Fruit fly (Drosophila melanogaster) whole organism, embryonic: Measurements from ENCODE around the gene CG13297.

ENCODE experiments used
- BtbVII ChIP-seq: fragments of 200-800 bp; sonication (Bioruptor generic); optimal IDR thresholded peaks from 3 replicates; lab custom pipeline; 2017; ENCODE audit warnings: missing biosample characterization, mild to moderate bottlenecking, missing genetic modification characterization
- CG10979 ChIP-seq: fragments of 200-800 bp; sonication (Bioruptor generic); optimal IDR thresholded peaks from 2 replicates; lab custom pipeline; 2018; ENCODE audit warnings: missing biosample characterization, mild to moderate bottlenecking, missing genetic modification characterization, moderate library complexity
- CG12391 ChIP-seq: fragments of 200-800 bp; sonication (Bioruptor generic); optimal IDR thresholded peaks from 3 replicates; lab custom pipeline; 2018; ENCODE audit warnings: missing biosample characterization, mild to moderate bottlenecking, missing genetic modification characterization, moderate library complexity
- CG14710 ChIP-seq: fragments of 200-800 bp; sonication (Bioruptor generic); optimal IDR thresholded peaks from 3 replicates; lab custom pipeline; 2019; ENCODE audit warnings: missing biosample characterization, mild to moderate bottlenecking, missing genetic modification characterization, moderate library complexity
- CG16863 ChIP-seq: fragments of 200-800 bp; sonication (Bioruptor generic); optimal IDR thresholded peaks from 3 replicates; lab custom pipeline; 2016; ENCODE audit warnings: missing biosample characterization, missing genetic modification characterization
- CG17328 ChIP-seq: fragments of 200-800 bp; sonication (Bioruptor generic); IDR thresholded peaks from 2 replicates; pipeline ENCODE4 v1.3.6; 2022; ENCODE audit warnings: missing biosample characterization, missing genetic modification characterization
- CG17359 ChIP-seq: fragments of 200-800 bp; sonication (Bioruptor generic); optimal IDR thresholded peaks from 3 replicates; lab custom pipeline; 2018; ENCODE audit warnings: missing biosample characterization, mild to moderate bottlenecking, missing genetic modification characterization, moderate library complexity
- CG18262 ChIP-seq: fragments of 200-800 bp; optimal IDR thresholded peaks from 3 replicates; lab custom pipeline; 2019; ENCODE audit warnings: missing biosample characterization, mild to moderate bottlenecking, missing genetic modification characterization, moderate library complexity
- CG2712 ChIP-seq: fragments of 200-800 bp; optimal IDR thresholded peaks from 3 replicates; lab custom pipeline; 2019; ENCODE audit warnings: missing biosample characterization, mild to moderate bottlenecking, missing genetic modification characterization, moderate library complexity
- CG2889 ChIP-seq: fragments of 200-800 bp; sonication (Bioruptor generic); IDR thresholded peaks from 3 replicates; pipeline ENCODE4 v1.3.6; 2022; ENCODE audit warnings: missing biosample characterization, missing genetic modification characterization
- CG31388 ChIP-seq: fragments of 200-800 bp; sonication (Bioruptor generic); optimal IDR thresholded peaks from 2 replicates; lab custom pipeline; 2016; ENCODE audit warnings: missing biosample characterization, missing genetic modification characterization
- CG4820 ChIP-seq: fragments of 200-800 bp; sonication (Bioruptor generic); optimal IDR thresholded peaks from 3 replicates; lab custom pipeline; 2016; ENCODE audit warnings: missing biosample characterization, missing genetic modification characterization
- CG6813 ChIP-seq: fragments of 200-800 bp; sonication (Bioruptor generic); optimal IDR thresholded peaks from 2 replicates; lab custom pipeline; 2017; ENCODE audit warnings: missing biosample characterization, missing genetic modification characterization, mild to moderate bottlenecking, moderate library complexity, missing genetic modification reagents
- CG7556 ChIP-seq: fragments of 200-800 bp; sonication (Bioruptor generic); optimal IDR thresholded peaks from 2 replicates; lab custom pipeline; 2017; ENCODE audit warnings: missing biosample characterization, mild to moderate bottlenecking, missing genetic modification characterization
- CG8281 ChIP-seq: fragments of 200-800 bp; sonication (Bioruptor generic); optimal IDR thresholded peaks from 2 replicates; lab custom pipeline; 2018; ENCODE audit warnings: missing biosample characterization, mild to moderate bottlenecking, missing genetic modification characterization, moderate library complexity
- CG8388 ChIP-seq: fragments of 200-800 bp; sonication (Bioruptor generic); optimal IDR thresholded peaks from 2 replicates; lab custom pipeline; 2019; ENCODE audit warnings: missing biosample characterization, mild to moderate bottlenecking, missing genetic modification characterization, moderate library complexity
- CG8924 ChIP-seq: fragments of 200-800 bp; optimal IDR thresholded peaks from 3 replicates; lab custom pipeline; 2019; ENCODE audit warnings: missing biosample characterization, mild to moderate bottlenecking, missing genetic modification characterization, moderate library complexity
- CG9727 ChIP-seq: fragments of 200-800 bp; sonication (Bioruptor generic); optimal IDR thresholded peaks from 3 replicates; lab custom pipeline; 2017; ENCODE audit warnings: missing biosample characterization, mild to moderate bottlenecking, missing genetic modification characterization
- CG9817 ChIP-seq: fragments of 200-800 bp; sonication (Bioruptor generic); optimal IDR thresholded peaks from 2 replicates; lab custom pipeline; 2018; ENCODE audit warnings: missing biosample characterization, mild to moderate bottlenecking, missing genetic modification characterization, moderate library complexity
- D ChIP-seq, 2 experiments: fragments of 200-800 bp in 1 of 2; fragments of >200 bp in 1 of 2; sonication (Bioruptor generic) in 1 of 2; optimal IDR thresholded peaks; 2 replicates in 1 of 2; 3 replicates in 1 of 2; lab custom pipeline; 2017; ENCODE audit warnings: mild to moderate bottlenecking in 1 of 2, missing biosample characterization in 1 of 2, missing genetic modification characterization in 1 of 2, missing genetic modification reagents in 1 of 2
- D19A ChIP-seq: fragments of 200-800 bp; optimal IDR thresholded peaks from 3 replicates; lab custom pipeline; 2019; ENCODE audit warnings: missing biosample characterization, mild to moderate bottlenecking, missing genetic modification characterization, moderate library complexity
- Doc2 ChIP-seq: fragments of 200-800 bp; sonication (Bioruptor generic); IDR thresholded peaks from 2 replicates; pipeline ENCODE4 v1.3.6; 2022; ENCODE audit warnings: missing biosample characterization, missing genetic modification characterization
- Ets65A ChIP-seq: fragments of 200-800 bp; sonication (Bioruptor generic); peaks from one replicate; lab custom pipeline; 2016; ENCODE audit warnings: missing biosample characterization, missing genetic modification characterization
- Fer2 ChIP-seq: fragments of 200-800 bp; sonication (Bioruptor generic); optimal IDR thresholded peaks from 2 replicates; lab custom pipeline; 2018; ENCODE audit warnings: missing biosample characterization, mild to moderate bottlenecking, missing genetic modification characterization, moderate library complexity
- Lim3 ChIP-seq: fragments of 200-800 bp; sonication (Bioruptor generic); IDR thresholded peaks from 2 replicates; pipeline ENCODE4 v1.3.6; 2022; ENCODE audit warnings: missing biosample characterization, missing genetic modification characterization
- Max ChIP-seq: fragments of 200-800 bp; sonication (Bioruptor generic); optimal IDR thresholded peaks from 2 replicates; lab custom pipeline; 2016; ENCODE audit warnings: missing biosample characterization, mild to moderate bottlenecking, missing genetic modification characterization
- Sox100B ChIP-seq: fragments of 200-800 bp; sonication (Bioruptor generic); optimal IDR thresholded peaks from 3 replicates; lab custom pipeline; 2018; ENCODE audit warnings: missing biosample characterization, mild to moderate bottlenecking, missing genetic modification characterization
- Xrp1 ChIP-seq: fragments of 200-800 bp; sonication (Bioruptor generic); IDR thresholded peaks from 2 replicates; pipeline ENCODE4 v1.3.6; 2022; ENCODE audit warnings: missing biosample characterization, missing genetic modification characterization
- bbx ChIP-seq: fragments of 200-800 bp; sonication (Bioruptor generic); IDR thresholded peaks from 2 replicates; pipeline ENCODE4 v1.3.6; 2022; ENCODE audit warnings: missing biosample characterization, missing genetic modification characterization; ENCODE audit not compliant: partially characterized antibody
- bigmax ChIP-seq: fragments of 200-800 bp; sonication (Bioruptor generic); optimal IDR thresholded peaks from 2 replicates; lab custom pipeline; 2018; ENCODE audit warnings: missing biosample characterization, mild to moderate bottlenecking, missing genetic modification characterization
- bsh ChIP-seq, 2 experiments: fragments of 200-800 bp; sonication (Bioruptor generic); optimal IDR thresholded peaks; 2 replicates each; lab custom pipeline; 2017 to 2018; ENCODE audit warnings: mild to moderate bottlenecking in 2 of 2, missing biosample characterization in 2 of 2, missing genetic modification characterization in 2 of 2, moderate library complexity in 1 of 2
- chif ChIP-seq, 2 experiments: fragments of 200-800 bp; sonication (Bioruptor generic); optimal IDR thresholded peaks; 3 replicates each; lab custom pipeline; 2016; ENCODE audit warnings: missing biosample characterization in 2 of 2, missing genetic modification characterization in 2 of 2
- dmrt11E ChIP-seq: fragments of 200-800 bp; sonication (Bioruptor generic); optimal IDR thresholded peaks from 3 replicates; lab custom pipeline; 2018; ENCODE audit warnings: missing biosample characterization, mild to moderate bottlenecking, missing genetic modification characterization, moderate library complexity
- dmrt99B ChIP-seq: fragments of 200-800 bp; sonication (Bioruptor generic); optimal IDR thresholded peaks from 2 replicates; lab custom pipeline; 2018; ENCODE audit warnings: missing biosample characterization, mild to moderate bottlenecking, missing genetic modification characterization, moderate library complexity
- fd96Cb ChIP-seq: fragments of 200-800 bp; sonication (Bioruptor generic); optimal IDR thresholded peaks from 2 replicates; lab custom pipeline; 2018; ENCODE audit warnings: missing biosample characterization, mild to moderate bottlenecking, missing genetic modification characterization, moderate library complexity
- grn ChIP-seq: fragments of 200-800 bp; sonication (Bioruptor generic); optimal IDR thresholded peaks from 3 replicates; lab custom pipeline; 2017; ENCODE audit warnings: missing biosample characterization, missing genetic modification characterization
- kni ChIP-seq: fragments of 200-800 bp; sonication (Bioruptor generic); optimal IDR thresholded peaks from 3 replicates; lab custom pipeline; 2017; ENCODE audit warnings: mild to moderate bottlenecking, missing biosample characterization, missing genetic modification reagents, missing genetic modification characterization
- lmd ChIP-seq: fragments of 200-800 bp; sonication (Bioruptor generic); IDR thresholded peaks from 2 replicates; pipeline ENCODE4 v1.3.6; 2022; ENCODE audit warnings: missing biosample characterization, missing genetic modification characterization
- mld ChIP-seq: fragments of 200-800 bp; sonication (Bioruptor generic); IDR thresholded peaks from 3 replicates; pipeline ENCODE4 v1.3.6; 2022; ENCODE audit warnings: missing biosample characterization, missing genetic modification characterization; ENCODE audit not compliant: partially characterized antibody
- nmo ChIP-seq: fragments of 200-800 bp; sonication (Bioruptor generic); optimal IDR thresholded peaks from 2 replicates; lab custom pipeline; 2018; ENCODE audit warnings: missing biosample characterization, mild to moderate bottlenecking, missing genetic modification characterization, moderate library complexity
- phol ChIP-seq: fragments of 200-800 bp; sonication (Bioruptor generic); optimal IDR thresholded peaks from 3 replicates; lab custom pipeline; 2018; ENCODE audit warnings: missing biosample characterization, mild to moderate bottlenecking, missing genetic modification characterization, moderate library complexity
- row ChIP-seq: fragments of 200-800 bp; sonication (Bioruptor generic); IDR thresholded peaks from 3 replicates; pipeline ENCODE4 v1.3.6; 2022; ENCODE audit warnings: missing biosample characterization, missing genetic modification characterization
- schlank ChIP-seq: fragments of 200-800 bp; sonication (Bioruptor generic); optimal IDR thresholded peaks from 2 replicates; lab custom pipeline; 2018; ENCODE audit warnings: missing biosample characterization, mild to moderate bottlenecking, missing genetic modification characterization
- sens ChIP-seq: fragments of 200-800 bp; sonication (Bioruptor generic); peaks from one replicate; lab custom pipeline; 2016; ENCODE audit warnings: missing biosample characterization, missing genetic modification characterization
- so ChIP-seq: fragments of 200-800 bp; sonication (Bioruptor generic); IDR thresholded peaks from 3 replicates; pipeline ENCODE4 v1.3.6; 2022; ENCODE audit warnings: missing biosample characterization, missing genetic modification characterization
- vvl ChIP-seq: fragments of 200-800 bp; sonication (Bioruptor generic); IDR thresholded peaks from 2 replicates; pipeline ENCODE4 v1.3.6; 2022; ENCODE audit warnings: missing biosample characterization, missing genetic modification characterization

Gene CG13297

dm6 chr3L:6161997-6162396 lies 4.8 kb upstream of the CG13297 start (continued):
- peak; percentile 69 for TF ChIP-seq CG18262 (tag; lab: Kevin White, UChicago)
- TF ChIP-seq CG9817: no peak
- TF ChIP-seq CG16863 (GFP tag; lab: Kevin White, UChicago): no peak
- TF ChIP-seq CG2889 (GFP tag; lab: Robert Waterston, UW): no peak
- no peak for TF ChIP-seq schlank
- TF ChIP-seq dmrt11E: peak; percentile 63
- TF ChIP-seq CG10979: peak; percentile 37
- peak; percentile 39; the same call in 2 of the 3 replicates for TF ChIP-seq row (GFP tag; lab: Robert Waterston, UW)
- TF ChIP-seq CG8281 (tag; lab: Kevin White, UChicago): no peak
- TF ChIP-seq bigmax (GFP tag; lab: Kevin White, UChicago): no peak
- TF ChIP-seq Ets65A (GFP tag; lab: Kevin White, UChicago): peak; percentile 65
- peak; percentile 28 for TF ChIP-seq CG12391 (tag; lab: Kevin White, UChicago)

dm6 chr3L:6160514-6160913 lies 3.3 kb upstream of the CG13297 start, which contains the start of gene Cpr65Az:
Cpr65Az (plus strand) TSS chr3L:6160814.
- TF ChIP-seq vvl (GFP tag; lab: Robert Waterston, UW) (no peak), Doc2 (GFP tag; lab: Robert Waterston, UW) (no peak), sens (GFP tag; lab: Kevin White, UChicago) (peak; percentile 14), kni (GFP tag; lab: Kevin White, UChicago) (no peak)

- TF ChIP-seq CG17328 (GFP tag; lab: Robert Waterston, UW): no peak
- TF ChIP-seq bsh (GFP tag; optimal IDR thresholded peaks at IDR 0.05; lab: Kevin White, UChicago): peak in 1 of 2 experiments; percentile 17
- peak; percentile 35 for TF ChIP-seq CG8924 (tag; lab: Kevin White, UChicago)
- peak; percentile 58 for TF ChIP-seq CG14710 (tag; lab: Kevin White, UChicago)
- TF ChIP-seq Sox100B: peak; percentile 42
- peak; percentile 26; the same call in 1 of the 2 replicates for TF ChIP-seq Xrp1 (GFP tag; lab: Robert Waterston, UW)
- TF ChIP-seq CG9727: peak; percentile 23
- peak; percentile 9 for TF ChIP-seq CG8388 (GFP tag; lab: Kevin White, UChicago)
- no peak for TF ChIP-seq BtbVII (GFP tag; lab: Kevin White, UChicago)
- TF ChIP-seq CG6813 (GFP tag; lab: Kevin White, UChicago): no peak
- peak; percentile 68 for TF ChIP-seq CG10979
- TF ChIP-seq CG17359 (tag; lab: Kevin White, UChicago): peak; percentile 2
- no peak for TF ChIP-seq Lim3 (GFP tag; lab: Robert Waterston, UW)
- no peak for TF ChIP-seq grn (GFP tag; lab: Kevin White, UChicago)
- TF ChIP-seq dmrt99B (tag; lab: Kevin White, UChicago): peak; percentile 36
- TF ChIP-seq chif (GFP tag; optimal IDR thresholded peaks at IDR 0.05; lab: Kevin White, UChicago): no peak
- TF ChIP-seq mld (GFP tag; lab: Robert Waterston, UW): no peak
- peak; percentile 1 for TF ChIP-seq fd96Cb
- peak; percentile 65 for TF ChIP-seq CG2712 (tag; lab: Kevin White, UChicago)
- no peak for TF ChIP-seq lmd (GFP tag; lab: Robert Waterston, UW)
- TF ChIP-seq D (optimal IDR thresholded peaks at IDR 0.05; lab: Kevin White, UChicago): no peak
- TF ChIP-seq D (GFP tag; optimal IDR thresholded peaks at IDR 0.05; lab: Kevin White, UChicago): peak; percentile 0
- peak; percentile 47 for TF ChIP-seq CG12391 (tag; lab: Kevin White, UChicago)
- TF ChIP-seq Fer2 (tag; lab: Kevin White, UChicago): no peak
- TF ChIP-seq so: no peak
- no peak for TF ChIP-seq CG9817
- TF ChIP-seq bbx (GFP tag; lab: Robert Waterston, UW): no peak
- peak; percentile 43 for TF ChIP-seq CG7556
- TF ChIP-seq nmo (GFP tag; lab: Kevin White, UChicago): peak; percentile 31
- TF ChIP-seq CG31388: no peak
- TF ChIP-seq Max: no peak
- no peak for TF ChIP-seq CG4820 (GFP tag; lab: Kevin White, UChicago)
- peak; percentile 35 for TF ChIP-seq D19A (tag; lab: Kevin White, UChicago)
- TF ChIP-seq phol (tag; lab: Kevin White, UChicago): peak; percentile 39
- TF ChIP-seq CG18262 (tag; lab: Kevin White, UChicago): peak; percentile 71
- TF ChIP-seq row (GFP tag; lab: Robert Waterston, UW): 0 out of 3 replicates have a peak, but pooled peaks have one; percentile 20
These were observed 2.7 kb upstream of the CG13297 start for dm6 chr3L:6159863-6160262.
